Worm (Caenorhabditis elegans): Measurements from ENCODE around the gene CD4.11.

DNA sequence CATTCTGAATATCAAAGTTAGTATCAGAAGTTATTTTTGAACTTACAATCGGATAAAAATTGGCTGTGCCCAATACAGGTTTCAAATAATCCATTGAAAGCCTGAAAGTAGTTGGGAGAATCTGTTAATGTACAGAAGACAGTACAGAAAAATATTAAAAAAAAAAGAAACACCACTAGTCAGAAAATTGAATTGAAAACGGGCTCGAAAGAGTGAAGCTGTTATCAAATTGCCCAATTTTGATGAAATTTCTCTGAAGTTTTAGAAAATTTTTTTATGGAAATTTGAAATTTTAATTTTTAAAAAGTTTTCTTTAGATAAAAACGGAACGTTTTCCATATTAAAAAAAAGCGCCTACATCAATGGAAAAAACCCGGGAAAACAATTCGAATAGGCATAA lies 17.8 kb upstream of the CD4.11 start, which contains the start of gene C18C4.7:
- TF ChIP-seq pha-4 (tag; optimal IDR thresholded peaks at IDR 0.05) (no peak), nhr-2 (tag; optimal IDR thresholded peaks at IDR 0.05) (no peak)
